Worm (Caenorhabditis elegans): ENCODE measurements around the gene Y38H6A.5.

DNA sequence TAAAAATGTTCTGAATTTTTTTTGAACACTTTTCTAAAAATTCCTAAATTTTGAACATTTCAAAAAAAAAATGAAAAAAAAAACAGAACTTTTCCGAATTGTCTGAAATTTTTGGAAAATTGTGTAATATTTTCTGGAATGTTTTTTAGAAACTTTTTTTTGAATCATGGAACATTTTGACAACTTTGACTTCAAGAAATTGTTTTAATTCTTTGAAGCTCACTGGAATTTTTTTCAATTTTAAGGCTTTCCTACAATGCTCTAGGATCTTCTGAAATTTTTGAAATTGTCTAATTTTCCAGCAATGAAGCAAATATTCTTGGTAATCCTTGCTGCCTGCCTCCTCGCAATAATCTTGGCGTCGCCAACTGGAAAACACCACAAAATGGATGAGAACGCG, 40.1 kb upstream of the Y38H6A.5 start, which contains the start of gene ins-35:
- TF ChIP-seq cog-1 (tag; optimal IDR thresholded peaks at IDR 0.05) (no peak), flt-1 (GFP tag; IDR thresholded peaks at IDR 0.05) (no peak), T22C8.4 (GFP tag; IDR thresholded peaks at IDR 0.05) (no peak), ref-1 (GFP tag; conservative IDR thresholded peaks at IDR 0.05) (no peak), klf-2 (GFP tag; conservative IDR thresholded peaks at IDR 0.05) (no peak), med-1 (GFP tag; optimal IDR thresholded peaks at IDR 0.05; ENCODE audit: insufficient read depth) (no peak), tab-1 (GFP tag; IDR thresholded peaks at IDR 0.05) (no peak), ztf-29 (GFP tag; IDR thresholded peaks at IDR 0.05) (no peak), ztf-23 (GFP tag; IDR thresholded peaks at IDR 0.05) (no peak)

Measured in whole organism, midembryonic.